Fruit fly (Drosophila melanogaster): ENCODE results near the gene CG10171.

DNA sequence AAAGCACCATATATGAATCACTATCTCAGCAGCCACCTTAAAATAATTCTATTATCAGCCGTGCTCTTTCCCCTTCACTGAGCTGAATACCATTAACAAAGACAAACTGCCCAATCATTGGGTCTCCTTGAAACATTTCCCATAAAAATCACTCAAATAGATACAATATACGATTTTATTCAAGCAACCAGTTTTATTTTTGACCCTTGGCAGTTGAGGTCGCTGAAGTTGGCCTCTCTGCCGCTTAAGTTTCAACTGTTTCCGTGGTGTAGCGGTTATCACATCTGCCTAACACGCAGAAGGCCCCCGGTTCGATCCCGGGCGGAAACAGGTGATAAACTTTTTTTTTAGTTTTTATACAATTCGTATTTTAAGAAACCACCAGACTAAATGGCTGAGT is 45.1 kb upstream of the CG10171 start:
- TF ChIP-seq CG8478 (optimal IDR thresholded peaks at IDR 0.05) (no peak), CTCF (optimal IDR thresholded peaks at IDR 0.05) (no peak)

All from S2 (cell line).